Fruit fly (Drosophila melanogaster): ENCODE measurements around the gene Mhcl.

Mhcl gene

dm6 chr3R:16071689-16072580 lies 26.6 kb downstream of the Mhcl start (continued):
- TF ChIP-seq sna (GFP tag; IDR thresholded peaks at IDR 0.05; ENCODE audit: partially characterized antibody) (no peak), kah (GFP tag; optimal IDR thresholded peaks at IDR 0.05) (no peak), Dfd (GFP tag; optimal IDR thresholded peaks at IDR 0.05) (no peak), HmgD (GFP tag; optimal IDR thresholded peaks at IDR 0.05) (no peak), lmd (GFP tag; IDR thresholded peaks at IDR 0.05) (peak; percentile 63), CG4424 (GFP tag; optimal IDR thresholded peaks at IDR 0.05) (peak; percentile 84), TFAM (GFP tag; optimal IDR thresholded peaks at IDR 0.05) (no peak), Fer3 (tag; optimal IDR thresholded peaks at IDR 0.05) (no peak), ATbp (GFP tag; optimal IDR thresholded peaks at IDR 0.05) (peak; percentile 51), mirr (GFP tag; optimal IDR thresholded peaks at IDR 0.05) (peak; percentile 43), jigr1 (GFP tag; IDR thresholded peaks at IDR 0.05) (no peak), Hand (GFP tag; optimal IDR thresholded peaks at IDR 0.05) (no peak), B-H1 (GFP tag; IDR thresholded peaks at IDR 0.05) (peak; percentile 55; the same call in 2 of the 3 replicates), CG8290 (GFP tag; optimal IDR thresholded peaks at IDR 0.05) (peak; percentile 63), CG8290 (tag; optimal IDR thresholded peaks at IDR 0.05) (no peak), onecut (GFP tag; IDR thresholded peaks at IDR 0.05) (peak; percentile 55), Kr (GFP tag; optimal IDR thresholded peaks at IDR 0.05) (no peak), fd3F (GFP tag; optimal IDR thresholded peaks at IDR 0.05) (no peak), Lhr (GFP tag; optimal IDR thresholded peaks at IDR 0.05) (no peak), HHEX (GFP tag; optimal IDR thresholded peaks at IDR 0.05) (no peak), CG9727 (GFP tag; optimal IDR thresholded peaks at IDR 0.05) (peak; percentile 66), nom (GFP tag; optimal IDR thresholded peaks at IDR 0.05) (peak; percentile 30), ash1 (GFP tag; optimal IDR thresholded peaks at IDR 0.05) (no peak), chn (GFP tag; optimal IDR thresholded peaks at IDR 0.05) (peak; percentile 6), lola (GFP tag; optimal IDR thresholded peaks at IDR 0.05) (peak in 1 of 3 experiments; percentile 72), disco-r (GFP tag; optimal IDR thresholded peaks at IDR 0.05) (no peak), sug (tag; optimal IDR thresholded peaks at IDR 0.05) (no peak), CG1792 (GFP tag; optimal IDR thresholded peaks at IDR 0.05) (no peak), CG8089 (GFP tag; optimal IDR thresholded peaks at IDR 0.05) (peak; percentile 10), CG42726 (GFP tag; IDR thresholded peaks at IDR 0.05; ENCODE audit: partially characterized antibody) (no peak), CG7987 (GFP tag; optimal IDR thresholded peaks at IDR 0.05) (no peak), lov (optimal IDR thresholded peaks at IDR 0.05) (no peak), lov (GFP tag; IDR thresholded peaks at IDR 0.05) (0 out of 3 replicates have a peak, but pooled peaks have one; percentile 71), B-H2 (GFP tag; optimal IDR thresholded peaks at IDR 0.05) (no peak), CG9876 (GFP tag; optimal IDR thresholded peaks at IDR 0.05) (no peak), CG4820 (GFP tag; optimal IDR thresholded peaks at IDR 0.05) (peak; percentile 74), CG3995 (GFP tag; optimal IDR thresholded peaks at IDR 0.05) (no peak), dysf (GFP tag; IDR thresholded peaks at IDR 0.05) (peak; percentile 64), CG4404 (GFP tag; IDR thresholded peaks at IDR 0.05) (peak; percentile 68), Adf1 (GFP tag; IDR thresholded peaks at IDR 0.05) (no peak), Hr39 (optimal IDR thresholded peaks at IDR 0.05) (no peak), CG6791 (GFP tag; IDR thresholded peaks at IDR 0.05; ENCODE audit: partially characterized antibody) (peak; percentile 44; the same call in 1 of the 3 replicates), Elba2 (GFP tag; optimal IDR thresholded peaks at IDR 0.05) (no peak), H15 (GFP tag; IDR thresholded peaks at IDR 0.05) (peak; percentile 78), CG15011 (GFP tag; optimal IDR thresholded peaks at IDR 0.05) (no peak), CG30020 (tag; optimal IDR thresholded peaks at IDR 0.05) (no peak), Sox100B (GFP tag; optimal IDR thresholded peaks at IDR 0.05) (peak; percentile 66), pho (GFP tag; optimal IDR thresholded peaks at IDR 0.05) (no peak), ara (GFP tag; IDR thresholded peaks at IDR 0.05) (peak; percentile 92), nau (GFP tag; optimal IDR thresholded peaks at IDR 0.05) (no peak)
